Fruit fly (Drosophila melanogaster): ENCODE data around the gene CG13465.

CG13465 gene

dm6 chr3L:14973251-14973625, 29.1 kb upstream of the CG13465 start (continued):
- TF ChIP-seq Mio (GFP tag; optimal IDR thresholded peaks at IDR 0.05) (no peak), Myc (optimal IDR thresholded peaks at IDR 0.05) (no peak), CrebA (GFP tag; optimal IDR thresholded peaks at IDR 0.05; ENCODE audit: borderline replicate concordance) (peak; percentile 75), Sp1 (GFP tag; optimal IDR thresholded peaks at IDR 0.05) (peak; percentile 17), HLH106 (tag; optimal IDR thresholded peaks at IDR 0.05) (no peak), ey (GFP tag; optimal IDR thresholded peaks at IDR 0.05) (no peak), GATAd (GFP tag; optimal IDR thresholded peaks at IDR 0.05) (no peak), pan (optimal IDR thresholded peaks at IDR 0.05) (no peak)

dm6 chr3L:14972625-14973250, 28.6 kb upstream of the CG13465 start, which contains the start of gene Brd:
Brd (plus strand) TSS chr3L:14972667.
- no peak for TF ChIP-seq Hnf4 (GFP tag; optimal IDR thresholded peaks at IDR 0.05)
- no peak for TF ChIP-seq tai (GFP tag; optimal IDR thresholded peaks at IDR 0.05)

- peak; percentile 11 for TF ChIP-seq ey (GFP tag; optimal IDR thresholded peaks at IDR 0.05)
- TF ChIP-seq Dif (GFP tag; optimal IDR thresholded peaks at IDR 0.05; ENCODE audit: partially characterized antibody) = no peak
- TF ChIP-seq Vsx2 (GFP tag; optimal IDR thresholded peaks at IDR 0.05; ENCODE audit: partially characterized antibody) = no peak
- peak; percentile 10 for TF ChIP-seq psq (GFP tag; optimal IDR thresholded peaks at IDR 0.05)
- TF ChIP-seq brk (GFP tag; optimal IDR thresholded peaks at IDR 0.05) = no peak
- no peak for TF ChIP-seq Rel (GFP tag; optimal IDR thresholded peaks at IDR 0.05)
- no peak for TF ChIP-seq Rel (tag; optimal IDR thresholded peaks at IDR 0.05)
- TF ChIP-seq sage (GFP tag; optimal IDR thresholded peaks at IDR 0.05) = no peak
- peak; percentile 34 for TF ChIP-seq HLH106 (tag; optimal IDR thresholded peaks at IDR 0.05)
- TF ChIP-seq Myc (optimal IDR thresholded peaks at IDR 0.05) = no peak
- no peak for TF ChIP-seq Hr78 (GFP tag; optimal IDR thresholded peaks at IDR 0.05)
- no peak for TF ChIP-seq CrebA (GFP tag; optimal IDR thresholded peaks at IDR 0.05; ENCODE audit: borderline replicate concordance)
- peak; percentile 37 for TF ChIP-seq fru (GFP tag; optimal IDR thresholded peaks at IDR 0.05)
- TF ChIP-seq tai (GFP tag; optimal IDR thresholded peaks at IDR 0.05) = no peak
- no peak for TF ChIP-seq Dfd (GFP tag; optimal IDR thresholded peaks at IDR 0.05)
- TF ChIP-seq CG9705 (GFP tag; optimal IDR thresholded peaks at IDR 0.05) = no peak
- TF ChIP-seq Hnf4 (GFP tag; optimal IDR thresholded peaks at IDR 0.05) = peak; percentile 14
- TF ChIP-seq dsf (GFP tag; optimal IDR thresholded peaks at IDR 0.05; ENCODE audit: borderline replicate concordance) = no peak
- no peak for TF ChIP-seq GATAd (GFP tag; optimal IDR thresholded peaks at IDR 0.05)
- no peak for TF ChIP-seq Jra (GFP tag; optimal IDR thresholded peaks at IDR 0.05)
- no peak for TF ChIP-seq pan (optimal IDR thresholded peaks at IDR 0.05)
- TF ChIP-seq Mio (GFP tag; optimal IDR thresholded peaks at IDR 0.05) = no peak
- peak in 1 of 2 experiments; percentile 50 for TF ChIP-seq foxo (GFP tag; optimal IDR thresholded peaks at IDR 0.05)
- no peak for TF ChIP-seq N (GFP tag; optimal IDR thresholded peaks at IDR 0.05)
- no peak for TF ChIP-seq lola (GFP tag; optimal IDR thresholded peaks at IDR 0.05)
- no peak for TF ChIP-seq Abd-B (GFP tag; optimal IDR thresholded peaks at IDR 0.05)
- TF ChIP-seq usp (GFP tag; optimal IDR thresholded peaks at IDR 0.05) = no peak
- peak; percentile 4 for TF ChIP-seq Sp1 (GFP tag; optimal IDR thresholded peaks at IDR 0.05)
- no peak for TF ChIP-seq dmrt93B (GFP tag; optimal IDR thresholded peaks at IDR 0.05)
- peak; percentile 32 for TF ChIP-seq h (GFP tag; optimal IDR thresholded peaks at IDR 0.05)
- TF ChIP-seq OdsH (GFP tag; optimal IDR thresholded peaks at IDR 0.05) = peak; percentile 18
- no peak for TF ChIP-seq CG32264 (GFP tag; optimal IDR thresholded peaks at IDR 0.05)
- TF ChIP-seq br (GFP tag; optimal IDR thresholded peaks at IDR 0.05) = peak; percentile 35
- peak; percentile 68 for TF ChIP-seq woc (GFP tag; optimal IDR thresholded peaks at IDR 0.05)
- TF ChIP-seq jim (GFP tag; optimal IDR thresholded peaks at IDR 0.05) = no peak
- no peak for TF ChIP-seq sv (GFP tag; optimal IDR thresholded peaks at IDR 0.05)
- peak in 1 of 2 experiments; percentile 13 for TF ChIP-seq dl (GFP tag; optimal IDR thresholded peaks at IDR 0.05; ENCODE audit: insufficient read depth in 1 of 2, partially characterized antibody in 2 of 2)
- no peak for TF ChIP-seq Hr83 (GFP tag; optimal IDR thresholded peaks at IDR 0.05; ENCODE audit: poor library complexity, severe bottlenecking)
- peak; percentile 28 for TF ChIP-seq rgr (GFP tag; optimal IDR thresholded peaks at IDR 0.05)
Measured at dm6 chr3L:14971893-14972624, 27.9 kb upstream of the CG13465 start.

Data from whole organism, wandering third instar larva.